Worm (Caenorhabditis elegans) whole organism, mixed stage, embryonic: ENCODE data around the gene hsp-3.
A peak's percentile ranks its signal among the peaks of the same experiment; 100 is the strongest.

Experiments
- M03D4.4 ChIP-seq: sonication (generic microtip); optimal IDR thresholded peaks from 2 replicates; lab custom pipeline; 2017; ENCODE audit warnings: mild to moderate bottlenecking, missing genetic modification characterization, missing compliant biosample characterization
- bed-3 ChIP-seq: fragments of 200-800 bp; sonication (Bioruptor generic); optimal IDR thresholded peaks from 3 replicates; lab custom pipeline; 2018; ENCODE audit warnings: mild to moderate bottlenecking, missing genetic modification characterization, moderate library complexity, missing compliant biosample characterization
- blmp-1 ChIP-seq: fragments of 150-350 bp; optimal IDR thresholded peaks from 2 replicates; lab custom pipeline; 2014; ENCODE audit warnings: missing biosample characterization, missing genetic modification characterization
- ceh-39 ChIP-seq: fragments of 150-350 bp; optimal IDR thresholded peaks from 2 replicates; lab custom pipeline; 2014; ENCODE audit warnings: missing biosample characterization, missing genetic modification characterization
- ceh-43 ChIP-seq: fragments of 200-800 bp; sonication (Bioruptor generic); optimal IDR thresholded peaks from 2 replicates; lab custom pipeline; 2018; ENCODE audit warnings: mild to moderate bottlenecking, missing genetic modification characterization, moderate library complexity, missing compliant biosample characterization
- ceh-83 ChIP-seq: fragments of 200-800 bp; sonication (Bioruptor generic); optimal IDR thresholded peaks from 2 replicates; lab custom pipeline; 2018; ENCODE audit warnings: mild to moderate bottlenecking, missing genetic modification characterization, missing compliant biosample characterization
- ces-1 ChIP-seq: fragments of 150-350 bp; optimal IDR thresholded peaks from 2 replicates; lab custom pipeline; 2014; ENCODE audit warnings: missing biosample characterization, missing genetic modification reagents, missing genetic modification characterization
- cnd-1 ChIP-seq: fragments of 200-800 bp; sonication (Bioruptor generic); optimal IDR thresholded peaks from 2 replicates; lab custom pipeline; 2018; ENCODE audit warnings: mild to moderate bottlenecking, missing genetic modification characterization, missing compliant biosample characterization
- drap-1 ChIP-seq: fragments of 200-800 bp; sonication (Bioruptor generic); optimal IDR thresholded peaks from 3 replicates; lab custom pipeline; 2018; ENCODE audit warnings: mild to moderate bottlenecking, missing genetic modification characterization, missing compliant biosample characterization
- elt-1 ChIP-seq: sonication (generic microtip); optimal IDR thresholded peaks from 2 replicates; lab custom pipeline; 2017; ENCODE audit warnings: missing genetic modification characterization, mild to moderate bottlenecking, missing compliant biosample characterization, antibody characterized with exemption, moderate library complexity, borderline replicate concordance; ENCODE audit not compliant: insufficient read depth
- elt-3 ChIP-seq: fragments of 150-350 bp; optimal IDR thresholded peaks from 2 replicates; lab custom pipeline; 2014; ENCODE audit warnings: missing biosample characterization, missing genetic modification characterization
- flh-1 ChIP-seq: fragments of 200-800 bp; sonication (Bioruptor generic); optimal IDR thresholded peaks from 2 replicates; lab custom pipeline; 2018; ENCODE audit warnings: mild to moderate bottlenecking, missing genetic modification characterization, moderate library complexity, missing compliant biosample characterization
- ham-2 ChIP-seq: fragments of 200-800 bp; sonication (Bioruptor generic); optimal IDR thresholded peaks from 2 replicates; lab custom pipeline; 2018; ENCODE audit warnings: mild to moderate bottlenecking, missing genetic modification characterization, missing compliant biosample characterization
- hlh-1 ChIP-seq: fragments of 150-350 bp; optimal IDR thresholded peaks from 2 replicates; lab custom pipeline; 2014; ENCODE audit warnings: missing biosample characterization, missing genetic modification reagents, missing genetic modification characterization
- lin-13 ChIP-seq: fragments of 150-350 bp; optimal IDR thresholded peaks from 2 replicates; lab custom pipeline; 2014; ENCODE audit warnings: missing biosample characterization, missing genetic modification characterization
- lin-32 ChIP-seq: fragments of 200-800 bp; sonication (Bioruptor generic); optimal IDR thresholded peaks from 2 replicates; lab custom pipeline; 2018; ENCODE audit warnings: mild to moderate bottlenecking, missing genetic modification characterization, missing compliant biosample characterization
- lsy-2 ChIP-seq: fragments of 150-350 bp; optimal IDR thresholded peaks from 2 replicates; lab custom pipeline; 2014; ENCODE audit warnings: missing biosample characterization, missing genetic modification characterization
- mab-5 ChIP-seq: fragments of 150-350 bp; optimal IDR thresholded peaks from 2 replicates; lab custom pipeline; 2014; ENCODE audit warnings: missing biosample characterization, missing genetic modification characterization
- mep-1 ChIP-seq: fragments of 150-350 bp; optimal IDR thresholded peaks from 2 replicates; lab custom pipeline; 2017; ENCODE audit warnings: missing biosample characterization, missing genetic modification reagents, missing genetic modification characterization, inconsistent platforms
- mls-2 ChIP-seq: sonication (generic microtip); optimal IDR thresholded peaks from 2 replicates; lab custom pipeline; 2016; ENCODE audit warnings: mild to moderate bottlenecking, missing genetic modification characterization, moderate library complexity, missing compliant biosample characterization
- nhr-12 ChIP-seq: fragments of 150-350 bp; optimal IDR thresholded peaks from 2 replicates; lab custom pipeline; 2014; ENCODE audit warnings: missing biosample characterization, missing genetic modification characterization
- nhr-2 ChIP-seq: fragments of 150-350 bp; optimal IDR thresholded peaks from 2 replicates; lab custom pipeline; 2014; ENCODE audit warnings: missing biosample characterization, missing genetic modification characterization
- nhr-237 ChIP-seq: fragments of 150-350 bp; optimal IDR thresholded peaks from 2 replicates; lab custom pipeline; 2014; ENCODE audit warnings: missing biosample characterization, missing genetic modification characterization
- nhr-28 ChIP-seq: fragments of 150-350 bp; optimal IDR thresholded peaks from 2 replicates; lab custom pipeline; 2014; ENCODE audit warnings: missing biosample characterization, missing genetic modification characterization
- nhr-76 ChIP-seq: sonication (generic microtip); optimal IDR thresholded peaks from 2 replicates; lab custom pipeline; 2017; ENCODE audit warnings: missing biosample characterization, missing genetic modification characterization
- pha-4 ChIP-seq: fragments of 150-350 bp; optimal IDR thresholded peaks from 2 replicates; lab custom pipeline; 2018; ENCODE audit warnings: missing biosample characterization, missing genetic modification reagents, missing genetic modification characterization
- sem-2 ChIP-seq: fragments of 200-800 bp; sonication (Bioruptor generic); optimal IDR thresholded peaks from 2 replicates; lab custom pipeline; 2018; ENCODE audit warnings: mild to moderate bottlenecking, missing genetic modification characterization, missing compliant biosample characterization
- snpc-4 ChIP-seq: fragments of 150-350 bp; optimal IDR thresholded peaks from 2 replicates; lab custom pipeline; 2014; ENCODE audit warnings: missing biosample characterization, missing genetic modification characterization
- sptf-1 ChIP-seq: sonication (generic microtip); optimal IDR thresholded peaks from 2 replicates; lab custom pipeline; 2017; ENCODE audit warnings: mild to moderate bottlenecking, missing genetic modification characterization, moderate library complexity, missing compliant biosample characterization
- tbx-8 ChIP-seq: fragments of 200-800 bp; sonication (Bioruptor generic); optimal IDR thresholded peaks from 2 replicates; lab custom pipeline; 2018; ENCODE audit warnings: mild to moderate bottlenecking, missing genetic modification characterization, moderate library complexity, missing compliant biosample characterization
- unc-120 ChIP-seq: sonication (generic microtip); optimal IDR thresholded peaks from 2 replicates; lab custom pipeline; 2017; ENCODE audit warnings: missing genetic modification characterization, missing compliant biosample characterization; ENCODE audit not compliant: poor library complexity, severe bottlenecking
- unc-39 ChIP-seq: fragments of 150-350 bp; optimal IDR thresholded peaks from 2 replicates; lab custom pipeline; 2014; ENCODE audit warnings: missing biosample characterization, missing genetic modification characterization
- unc-62 ChIP-seq: fragments of 150-350 bp; optimal IDR thresholded peaks from 2 replicates; lab custom pipeline; 2014; ENCODE audit warnings: missing biosample characterization, missing genetic modification reagents, missing genetic modification characterization
- zip-8 ChIP-seq: fragments of 150-350 bp; optimal IDR thresholded peaks from 2 replicates; lab custom pipeline; 2014; ENCODE audit warnings: missing biosample characterization, missing genetic modification characterization
- ztf-11 ChIP-seq: fragments of 150-350 bp; optimal IDR thresholded peaks from 2 replicates; lab custom pipeline; 2014; ENCODE audit warnings: missing biosample characterization, missing genetic modification characterization

Gene hsp-3

ce11 chrX:6091967-6092366, at the start of gene hsp-3:
Gene hsp-3, minus strand, starts transcription at chrX:6092124.
- TF ChIP-seq drap-1 (GFP tag; lab: Kevin White, UChicago) (peak; percentile 85), hlh-1 (peak; percentile 53), bed-3 (GFP tag; lab: Kevin White, UChicago) (peak; percentile 21), ztf-11 (tag; lab: Kevin White, UChicago) (peak; percentile 96), tbx-8 (GFP tag; lab: Kevin White, UChicago) (peak; percentile 46), sem-2 (GFP tag; lab: Kevin White, UChicago) (no peak), blmp-1 (tag; lab: Kevin White, UChicago) (no peak), nhr-12 (tag; lab: Kevin White, UChicago) (peak; percentile 84), ces-1 (peak; percentile 60), ceh-83 (GFP tag; lab: Kevin White, UChicago) (peak; percentile 57), sptf-1 (peak; percentile 89), lsy-2 (peak; percentile 92), unc-39 (tag; lab: Kevin White, UChicago) (peak; percentile 95), pha-4 (tag; lab: Kevin White, UChicago) (peak; percentile 99), zip-8 (tag; lab: Kevin White, UChicago) (peak; percentile 41), ham-2 (GFP tag; lab: Kevin White, UChicago) (peak; percentile 78), nhr-76 (no peak), nhr-28 (tag; lab: Kevin White, UChicago) (no peak), lin-13 (tag; lab: Kevin White, UChicago) (peak; percentile 98), nhr-237 (tag; lab: Kevin White, UChicago) (peak; percentile 42), elt-3 (tag; lab: Kevin White, UChicago) (no peak), lin-32 (GFP tag; lab: Kevin White, UChicago) (no peak), elt-1 (tag; lab: Kevin White, UChicago) (peak; percentile 9), M03D4.4 (peak; percentile 71), unc-62 (peak; percentile 88), mep-1 (peak; percentile 93), cnd-1 (tag; lab: Kevin White, UChicago) (peak; percentile 79), unc-120 (peak; percentile 77), flh-1 (no peak), nhr-2 (tag; lab: Kevin White, UChicago) (peak; percentile 70), ceh-39 (tag; lab: Kevin White, UChicago) (peak; percentile 92), mls-2 (tag; lab: Kevin White, UChicago) (peak; percentile 70)

- TF ChIP-seq flh-1 (no peak), ceh-43 (GFP tag; lab: Kevin White, UChicago) (no peak), lin-13 (tag; lab: Kevin White, UChicago) (no peak), lsy-2 (no peak), nhr-2 (tag; lab: Kevin White, UChicago) (no peak), snpc-4 (tag; lab: Kevin White, UChicago) (no peak), mep-1 (no peak), mab-5 (tag; lab: Kevin White, UChicago) (no peak), zip-8 (tag; lab: Kevin White, UChicago) (no peak), elt-1 (tag; lab: Kevin White, UChicago) (no peak), unc-120 (no peak), elt-3 (tag; lab: Kevin White, UChicago) (no peak), unc-39 (tag; lab: Kevin White, UChicago) (no peak)
- TF ChIP-seq, all 35 proteins: peak for 0
Observed at ce11 chrX:6138243-6138642, 46.3 kb upstream of the hsp-3 start, which contains the start of gene Y72A10A.1. Gene Y72A10A.1, minus strand, starts transcription at chrX:6138343.

DNA sequence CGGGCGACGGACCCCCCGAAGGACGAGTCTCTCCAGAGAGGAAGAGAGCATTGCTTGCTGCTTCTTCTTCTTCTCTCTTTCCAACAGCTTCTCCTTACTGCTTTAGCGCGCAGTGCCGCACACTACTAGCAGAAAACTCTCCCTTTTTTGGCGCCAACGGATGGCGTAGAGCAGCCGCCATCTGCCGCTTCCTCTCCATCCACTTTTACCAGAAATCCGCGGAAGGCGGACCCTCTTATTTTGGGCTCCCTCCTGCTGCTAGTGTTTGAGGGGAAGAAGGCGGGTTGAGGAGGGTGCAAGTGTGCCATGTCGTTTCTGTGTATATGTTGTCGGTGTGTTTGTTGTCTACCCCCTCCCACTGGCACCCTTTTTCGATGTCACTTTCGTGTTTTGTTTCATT, 42.5 kb upstream of the hsp-3 start:
- TF ChIP-seq sptf-1, result peak; percentile 71
- no peak for TF ChIP-seq mls-2 (tag; lab: Kevin White, UChicago)
- TF ChIP-seq snpc-4 (tag; lab: Kevin White, UChicago), result no peak
- TF ChIP-seq pha-4 (tag; lab: Kevin White, UChicago), result no peak
- no peak for TF ChIP-seq ztf-11 (tag; lab: Kevin White, UChicago)
- peak; percentile 13 for TF ChIP-seq lin-32 (GFP tag; lab: Kevin White, UChicago)
- no peak for TF ChIP-seq unc-39 (tag; lab: Kevin White, UChicago)
- TF ChIP-seq ham-2 (GFP tag; lab: Kevin White, UChicago), result no peak
- TF ChIP-seq drap-1 (GFP tag; lab: Kevin White, UChicago), result no peak
- TF ChIP-seq mep-1, result no peak
- TF ChIP-seq lsy-2, result no peak
- no peak for TF ChIP-seq lin-13 (tag; lab: Kevin White, UChicago)
- no peak for TF ChIP-seq blmp-1 (tag; lab: Kevin White, UChicago)
- no peak for TF ChIP-seq ceh-39 (tag; lab: Kevin White, UChicago)
- TF ChIP-seq ceh-83 (GFP tag; lab: Kevin White, UChicago), result no peak
- TF ChIP-seq nhr-12 (tag; lab: Kevin White, UChicago), result no peak
- TF ChIP-seq M03D4.4, result no peak
- no peak for TF ChIP-seq flh-1
- no peak for TF ChIP-seq nhr-237 (tag; lab: Kevin White, UChicago)
- no peak for TF ChIP-seq sem-2 (GFP tag; lab: Kevin White, UChicago)
- TF ChIP-seq unc-120, result peak; percentile 21
- no peak for TF ChIP-seq elt-3 (tag; lab: Kevin White, UChicago)
- no peak for TF ChIP-seq nhr-2 (tag; lab: Kevin White, UChicago)
- TF ChIP-seq mab-5 (tag; lab: Kevin White, UChicago), result no peak
- TF ChIP-seq ceh-43 (GFP tag; lab: Kevin White, UChicago), result no peak
- TF ChIP-seq unc-62, result no peak
- no peak for TF ChIP-seq nhr-76
- peak; percentile 42 for TF ChIP-seq cnd-1 (tag; lab: Kevin White, UChicago)
- TF ChIP-seq nhr-28 (tag; lab: Kevin White, UChicago), result no peak
- no peak for TF ChIP-seq bed-3 (GFP tag; lab: Kevin White, UChicago)
- TF ChIP-seq hlh-1, result no peak
- peak; percentile 47 for TF ChIP-seq ces-1
- TF ChIP-seq elt-1 (tag; lab: Kevin White, UChicago), result no peak
- TF ChIP-seq, all 35 proteins: peak for 5
